Worm (Caenorhabditis elegans) whole organism, L2 larva: Measurements from ENCODE around the gene ZK180.7.

Experiments
- F13H6.1 ChIP-seq: sonication (generic microtip); optimal IDR thresholded peaks from 2 replicates; lab custom pipeline; 2016; ENCODE audit warnings: missing genetic modification characterization, missing compliant biosample characterization
- ZK546.5 ChIP-seq: sonication (generic microtip); optimal IDR thresholded peaks from 2 replicates; lab custom pipeline; 2017; ENCODE audit warnings: missing biosample characterization, missing genetic modification characterization
- ama-1 ChIP-seq: fragments of 150-350 bp; optimal IDR thresholded peaks from 2 replicates; lab custom pipeline; 2018; ENCODE audit warnings: inconsistent platforms
- blmp-1 ChIP-seq: sonication (generic microtip); optimal IDR thresholded peaks from 2 replicates; lab custom pipeline; 2017; ENCODE audit warnings: missing genetic modification characterization, mild to moderate bottlenecking, missing compliant biosample characterization, antibody characterized with exemption, moderate library complexity; ENCODE audit not compliant: insufficient read depth
- ceh-16 ChIP-seq: fragments of 150-350 bp; optimal IDR thresholded peaks from 2 replicates; lab custom pipeline; 2014; ENCODE audit warnings: missing biosample characterization, missing genetic modification characterization
- crh-2 ChIP-seq: sonication (generic microtip); optimal IDR thresholded peaks from 2 replicates; lab custom pipeline; 2017; ENCODE audit warnings: missing biosample characterization, missing genetic modification characterization
- dmd-4 ChIP-seq: sonication (generic microtip); optimal IDR thresholded peaks from 2 replicates; lab custom pipeline; 2017; ENCODE audit warnings: missing biosample characterization, missing genetic modification characterization
- egl-27 ChIP-seq: sonication (generic microtip); optimal IDR thresholded peaks from 3 replicates; lab custom pipeline; 2017; ENCODE audit warnings: missing biosample characterization, missing genetic modification reagents, missing genetic modification characterization
- elt-1 ChIP-seq: fragments of 150-350 bp; optimal IDR thresholded peaks from 2 replicates; lab custom pipeline; 2014; ENCODE audit warnings: missing biosample characterization, missing genetic modification characterization
- elt-3 ChIP-seq: sonication (generic microtip); optimal IDR thresholded peaks from 2 replicates; lab custom pipeline; 2017; ENCODE audit warnings: missing biosample characterization, missing genetic modification characterization
- fos-1 ChIP-seq: fragments of 150-350 bp; optimal IDR thresholded peaks from 2 replicates; lab custom pipeline; 2014; ENCODE audit warnings: missing biosample characterization, missing genetic modification characterization
- lin-11 ChIP-seq: fragments of 150-350 bp; sonication (generic microtip); optimal IDR thresholded peaks from 2 replicates; lab custom pipeline; 2014; ENCODE audit warnings: missing biosample characterization, missing genetic modification characterization, inconsistent platforms, mixed read lengths
- lin-39 ChIP-seq: fragments of 150-350 bp; optimal IDR thresholded peaks from 2 replicates; lab custom pipeline; 2014; ENCODE audit warnings: missing biosample characterization, missing genetic modification reagents, missing genetic modification characterization
- lsy-2 ChIP-seq, 2 experiments: fragments of 150-350 bp in 1 of 2; sonication (generic microtip) in 1 of 2; optimal IDR thresholded peaks; 2 replicates each; lab custom pipeline; 2014 to 2017; ENCODE audit warnings: missing biosample characterization in 2 of 2, missing genetic modification characterization in 2 of 2
- mbf-1 ChIP-seq: sonication (generic microtip); optimal IDR thresholded peaks from 2 replicates; lab custom pipeline; 2017; ENCODE audit warnings: missing biosample characterization, missing genetic modification characterization
- mdl-1 ChIP-seq, 2 experiments: fragments of 150-350 bp in 1 of 2; sonication (generic microtip) in 1 of 2; optimal IDR thresholded peaks; 2 replicates each; lab custom pipeline; 2017; ENCODE audit warnings: missing biosample characterization in 2 of 2, missing genetic modification characterization in 2 of 2
- nhr-10 ChIP-seq: sonication (generic microtip); optimal IDR thresholded peaks from 2 replicates; lab custom pipeline; 2017; ENCODE audit warnings: missing biosample characterization, missing genetic modification characterization
- nhr-11 ChIP-seq: fragments of 150-350 bp; optimal IDR thresholded peaks from 2 replicates; lab custom pipeline; 2014; ENCODE audit warnings: missing biosample characterization, missing genetic modification characterization
- nhr-12 ChIP-seq: fragments of 150-350 bp; optimal IDR thresholded peaks from 2 replicates; lab custom pipeline; 2014; ENCODE audit warnings: missing biosample characterization, missing genetic modification characterization
- nhr-129 ChIP-seq: fragments of 150-350 bp; optimal IDR thresholded peaks from 2 replicates; lab custom pipeline; 2014; ENCODE audit warnings: missing biosample characterization, missing genetic modification characterization
- nhr-23 ChIP-seq: fragments of 150-350 bp; optimal IDR thresholded peaks from 2 replicates; lab custom pipeline; 2014; ENCODE audit warnings: missing biosample characterization, missing genetic modification reagents, missing genetic modification characterization
- nhr-237 ChIP-seq: fragments of 150-350 bp; optimal IDR thresholded peaks from 2 replicates; lab custom pipeline; 2014; ENCODE audit warnings: missing biosample characterization, missing genetic modification characterization
- nhr-25 ChIP-seq: fragments of 150-350 bp; sonication (generic microtip); optimal IDR thresholded peaks from 3 replicates; lab custom pipeline; 2014; ENCODE audit warnings: missing biosample characterization, missing genetic modification characterization
- nhr-6 ChIP-seq: fragments of 150-350 bp; optimal IDR thresholded peaks from 2 replicates; lab custom pipeline; 2014; ENCODE audit warnings: missing biosample characterization, missing genetic modification characterization
- peb-1 ChIP-seq: fragments of 150-350 bp; optimal IDR thresholded peaks from 2 replicates; lab custom pipeline; 2014; ENCODE audit warnings: missing biosample characterization, missing genetic modification characterization
- sma-9 ChIP-seq, 2 experiments: fragments of 150-350 bp in 1 of 2; sonication (generic microtip) in 1 of 2; optimal IDR thresholded peaks; 2 replicates each; lab custom pipeline; 2014 to 2016; ENCODE audit warnings: missing genetic modification characterization in 2 of 2, mild to moderate bottlenecking in 1 of 2, missing biosample characterization in 1 of 2, missing compliant biosample characterization in 1 of 2, missing genetic modification reagents in 1 of 2, moderate library complexity in 1 of 2
- unc-55 ChIP-seq: fragments of 150-350 bp; sonication (generic microtip); optimal IDR thresholded peaks from 3 replicates; lab custom pipeline; 2014; ENCODE audit warnings: missing biosample characterization, missing genetic modification reagents, missing genetic modification characterization
- zag-1 ChIP-seq: fragments of 150-350 bp; optimal IDR thresholded peaks from 2 replicates; lab custom pipeline; 2014; ENCODE audit warnings: missing biosample characterization, missing genetic modification characterization

ZK180.7 gene

DNA sequence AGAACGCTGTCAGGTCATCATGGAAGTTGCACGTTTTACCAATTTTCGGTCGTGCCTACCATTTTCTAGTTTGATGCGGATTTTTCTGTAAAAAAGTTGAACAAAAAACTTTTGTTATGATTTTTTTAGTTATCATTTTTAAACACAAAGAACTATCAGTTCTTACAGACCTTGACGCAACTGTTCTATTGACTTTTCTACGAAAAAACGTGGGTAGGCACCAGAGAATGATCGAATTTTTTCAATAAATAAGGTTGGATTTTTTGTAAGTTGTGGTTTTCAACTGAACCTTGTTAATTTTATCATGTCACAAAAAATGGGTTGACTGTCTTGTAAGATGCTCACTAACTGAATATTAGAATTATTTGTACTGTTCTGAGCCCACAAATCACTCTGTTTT is 11.7 kb upstream of the ZK180.7 start:
- TF ChIP-seq sma-9 (GFP tag; optimal IDR thresholded peaks at IDR 0.05; lab: Kevin White, UChicago) = peak; percentile 64
- TF ChIP-seq sma-9 (tag; optimal IDR thresholded peaks at IDR 0.05; lab: Kevin White, UChicago) = no peak
- TF ChIP-seq ZK546.5 (tag; lab: Kevin White, UChicago) = no peak

DNA sequence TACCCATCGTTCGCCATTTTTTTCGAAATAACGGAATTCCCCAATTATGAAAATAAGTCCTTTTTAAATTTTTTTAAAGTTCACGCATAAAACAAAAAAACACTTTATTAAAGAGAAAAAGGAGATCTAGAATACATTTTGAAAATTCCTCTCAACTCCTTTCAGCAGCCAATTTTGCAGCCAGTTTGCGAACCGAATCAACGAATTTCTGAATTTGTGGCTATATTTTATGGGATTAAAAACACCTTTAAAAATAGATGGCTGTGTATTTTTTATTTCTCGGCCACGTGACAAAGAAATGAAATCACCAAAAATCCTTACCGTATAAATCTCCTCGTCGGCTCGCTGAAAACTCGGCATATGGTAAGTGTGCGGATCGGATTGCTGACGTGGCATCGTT is 10.3 kb upstream of the ZK180.7 start, which contains the start of gene M01H9.10:
TSS of gene M01H9.10 (minus strand) at position 101 of the 400 bp plus-strand sequence.
- TF ChIP-seq lin-39 (tag; lab: Kevin White, UChicago) = no peak

DNA sequence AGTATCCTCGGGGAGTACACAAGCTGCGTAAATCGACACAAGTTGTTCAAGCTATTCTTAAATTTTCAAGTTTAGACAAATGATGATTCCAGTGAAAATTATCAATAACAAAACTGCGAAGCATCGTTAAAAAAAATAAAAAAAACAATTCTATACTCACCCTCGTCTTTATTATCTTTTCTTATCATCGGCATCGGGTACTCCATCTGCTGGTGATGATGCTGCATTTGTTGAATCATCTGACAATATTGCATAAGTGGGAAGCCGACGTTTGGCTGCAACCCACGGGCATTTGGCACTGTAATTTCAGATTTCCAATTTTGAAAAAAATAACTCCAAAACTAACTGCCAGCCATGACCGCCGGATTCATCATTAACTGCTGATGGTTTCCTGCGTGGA is 9.0 kb upstream of the ZK180.7 start:
- TF ChIP-seq fos-1 (tag; lab: Kevin White, UChicago) (peak; percentile 59), peb-1 (tag; lab: Kevin White, UChicago) (no peak), nhr-25 (tag; lab: Kevin White, UChicago) (no peak), elt-3 (tag; lab: Kevin White, UChicago) (no peak), elt-1 (tag; lab: Kevin White, UChicago) (no peak), ama-1 (lab: Kevin White, UChicago) (no peak), sma-9 (GFP tag; optimal IDR thresholded peaks at IDR 0.05; lab: Kevin White, UChicago) (no peak), sma-9 (tag; optimal IDR thresholded peaks at IDR 0.05; lab: Kevin White, UChicago) (no peak)

DNA sequence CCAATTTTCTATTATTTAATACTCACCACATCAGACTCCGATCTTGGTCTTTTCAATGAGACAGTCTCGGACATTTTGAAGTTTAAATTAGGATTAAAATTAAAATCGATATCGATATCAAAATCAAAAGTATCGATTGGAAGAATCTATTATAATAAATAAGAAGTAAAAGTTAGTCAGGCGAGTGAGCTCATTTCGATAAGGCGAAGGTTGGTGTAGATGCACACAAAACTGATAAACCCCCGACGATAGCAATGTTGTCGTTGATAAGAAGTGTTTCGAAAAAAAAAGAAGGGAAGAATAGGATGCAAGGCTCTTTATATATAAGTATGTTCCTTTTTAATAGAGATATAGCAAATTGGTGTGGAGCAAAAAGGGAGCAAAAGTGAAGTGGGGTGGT is 7.8 kb upstream of the ZK180.7 start, which contains the start of gene M01H9.4:
TSS of gene M01H9.4 (minus strand) at position 379 of the 400 bp plus-strand sequence.
- TF ChIP-seq nhr-25 (tag; lab: Kevin White, UChicago) (no peak), nhr-11 (tag; lab: Kevin White, UChicago) (no peak), fos-1 (tag; lab: Kevin White, UChicago) (peak; percentile 99), blmp-1 (tag; lab: Kevin White, UChicago) (no peak), ceh-16 (tag; lab: Kevin White, UChicago) (no peak), sma-9 (GFP tag; optimal IDR thresholded peaks at IDR 0.05; lab: Kevin White, UChicago) (peak; percentile 49), sma-9 (tag; optimal IDR thresholded peaks at IDR 0.05; lab: Kevin White, UChicago) (no peak), dmd-4 (no peak), nhr-6 (tag; lab: Kevin White, UChicago) (no peak), crh-2 (tag; lab: Kevin White, UChicago) (no peak), unc-55 (no peak)

DNA sequence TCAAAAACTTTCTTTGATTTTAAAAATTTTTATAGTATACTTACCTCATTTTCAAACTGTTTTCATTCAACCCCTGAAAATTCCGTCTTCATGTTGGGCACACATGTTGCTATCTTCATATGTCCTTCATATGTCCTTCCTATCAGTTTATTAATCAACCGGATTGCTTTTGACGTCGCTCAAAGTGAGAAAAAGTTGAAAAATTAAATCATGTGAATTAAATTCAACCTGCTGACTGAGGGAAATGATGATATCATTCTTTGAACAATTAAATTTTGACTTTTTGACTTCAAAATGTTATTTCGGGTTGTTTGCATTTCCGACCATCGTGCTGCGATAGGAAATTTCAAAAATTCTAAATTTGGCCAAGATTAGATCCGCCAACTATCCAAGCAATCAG is 5.8 kb upstream of the ZK180.7 start:
- TF ChIP-seq lsy-2 (tag; optimal IDR thresholded peaks at IDR 0.05; lab: Kevin White, UChicago) (no peak), fos-1 (tag; lab: Kevin White, UChicago) (peak; percentile 19)

DNA sequence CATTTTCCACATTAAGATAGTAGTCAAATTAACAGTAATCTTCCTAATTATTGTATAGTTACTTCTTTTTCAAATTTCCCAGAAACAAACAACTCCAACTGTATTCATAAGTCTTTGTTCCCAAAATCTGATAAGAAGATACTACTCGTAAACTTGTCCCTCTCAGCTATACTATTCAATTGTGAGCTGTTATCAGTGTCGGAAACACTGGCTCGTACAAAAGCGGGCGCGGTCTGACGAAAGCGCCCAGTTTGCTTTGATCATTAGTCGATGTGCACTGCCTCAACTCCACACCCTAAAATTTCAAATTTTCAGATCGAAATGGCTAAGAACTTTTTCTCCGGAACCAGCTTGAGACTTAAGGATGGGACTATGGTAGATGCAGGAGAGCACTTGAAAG is 3.6 kb upstream of the ZK180.7 start, which contains the start of gene trx-3:
TSS of gene trx-3 (plus strand) at position 291 of the 400 bp plus-strand sequence.
- TF ChIP-seq fos-1 (tag; lab: Kevin White, UChicago) = peak; percentile 53
- TF ChIP-seq mbf-1 = no peak
- TF ChIP-seq nhr-10 (tag; lab: Kevin White, UChicago) = no peak
- peak; percentile 36 for TF ChIP-seq sma-9 (GFP tag; optimal IDR thresholded peaks at IDR 0.05; lab: Kevin White, UChicago)
- TF ChIP-seq sma-9 (tag; optimal IDR thresholded peaks at IDR 0.05; lab: Kevin White, UChicago) = no peak
- TF ChIP-seq F13H6.1 (tag; lab: Kevin White, UChicago) = no peak
- TF ChIP-seq nhr-23 (tag; lab: Kevin White, UChicago) = no peak
- TF ChIP-seq zag-1 (tag; lab: Kevin White, UChicago) = no peak

DNA sequence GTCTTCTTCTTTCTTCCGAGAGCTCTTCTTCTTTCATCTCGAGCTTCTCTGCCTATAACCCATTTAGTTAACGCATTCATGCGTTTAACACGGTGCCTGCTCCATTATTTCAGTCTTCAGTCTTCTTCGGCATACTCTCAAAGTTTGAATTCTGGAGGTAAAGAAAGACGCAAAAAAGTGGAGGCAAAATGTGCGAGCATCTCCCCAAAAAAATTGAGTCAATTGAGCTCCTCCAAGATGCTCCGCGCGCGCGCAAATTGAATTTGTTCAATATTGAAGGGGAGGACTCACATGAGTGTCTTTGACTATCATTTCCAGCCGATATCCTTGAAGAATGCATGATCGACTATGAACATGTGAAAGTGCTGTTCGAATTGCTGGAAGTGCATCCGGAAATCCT is 14.7 kb downstream of the ZK180.7 start:
- no peak for TF ChIP-seq nhr-129
- no peak for TF ChIP-seq nhr-10 (tag; lab: Kevin White, UChicago)
- TF ChIP-seq nhr-12 (tag; lab: Kevin White, UChicago) = no peak
- TF ChIP-seq lin-11 (tag; lab: Kevin White, UChicago) = no peak
- no peak for TF ChIP-seq mbf-1
- TF ChIP-seq ama-1 (lab: Kevin White, UChicago) = no peak
- TF ChIP-seq mdl-1 (tag; optimal IDR thresholded peaks at IDR 0.05; lab: Kevin White, UChicago) = no peak
- TF ChIP-seq nhr-6 (tag; lab: Kevin White, UChicago) = no peak
- no peak for TF ChIP-seq nhr-237 (tag; lab: Kevin White, UChicago)
- TF ChIP-seq egl-27 = no peak
- no peak for TF ChIP-seq lin-39 (tag; lab: Kevin White, UChicago)
